Worm (Caenorhabditis elegans): ENCODE results near the gene F55B11.4.
"Not testable (repeated sequence)": the region's sequence is repeated elsewhere in the genome, so short reads cannot be mapped to it uniquely, and the experiment has no call there.

F55B11.4 gene

ce11 chrIV:14427395-14427794 lies 3.3 kb downstream of the F55B11.4 start, which contains the start of gene F55B11.5:
TSS of gene F55B11.5 (plus strand) at chrIV:14427695.
- TF ChIP-seq T22C8.4 (GFP tag; IDR thresholded peaks at IDR 0.05); klf-2 (GFP tag; conservative IDR thresholded peaks at IDR 0.05); ztf-29 (GFP tag; IDR thresholded peaks at IDR 0.05): not testable (repeated sequence)

- TF ChIP-seq flt-1 (GFP tag; IDR thresholded peaks at IDR 0.05) (no peak), T22C8.4 (GFP tag; IDR thresholded peaks at IDR 0.05) (no peak), ref-1 (GFP tag; conservative IDR thresholded peaks at IDR 0.05) (no peak), tab-1 (GFP tag; IDR thresholded peaks at IDR 0.05) (no peak), cog-1 (tag; optimal IDR thresholded peaks at IDR 0.05) (no peak), med-1 (GFP tag; optimal IDR thresholded peaks at IDR 0.05; ENCODE audit: insufficient read depth) (no peak), klf-2 (GFP tag; conservative IDR thresholded peaks at IDR 0.05) (no peak), ztf-29 (GFP tag; IDR thresholded peaks at IDR 0.05) (no peak), ztf-23 (GFP tag; IDR thresholded peaks at IDR 0.05) (no peak)
Observed at ce11 chrIV:14424396-14424795, 6.3 kb downstream of the F55B11.4 start, which contains the start of gene F55B11.3. TSS of gene F55B11.3 (plus strand) at chrIV:14424696.

ce11 chrIV:14423194-14423593 lies 7.5 kb downstream of the F55B11.4 start, which contains the start of gene F55B11.2:
TSS of gene F55B11.2 (minus strand) at chrIV:14423294.
- TF ChIP-seq flt-1 (GFP tag; IDR thresholded peaks at IDR 0.05), result no peak
- TF ChIP-seq ref-1 (GFP tag; conservative IDR thresholded peaks at IDR 0.05), result no peak
- TF ChIP-seq klf-2 (GFP tag; conservative IDR thresholded peaks at IDR 0.05), result no peak
- no peak for TF ChIP-seq cog-1 (tag; optimal IDR thresholded peaks at IDR 0.05)
- no peak for TF ChIP-seq ztf-29 (GFP tag; IDR thresholded peaks at IDR 0.05)
- no peak for TF ChIP-seq med-1 (GFP tag; optimal IDR thresholded peaks at IDR 0.05; ENCODE audit: insufficient read depth)
- no peak for TF ChIP-seq ztf-23 (GFP tag; IDR thresholded peaks at IDR 0.05)
- TF ChIP-seq tab-1 (GFP tag; IDR thresholded peaks at IDR 0.05), result no peak
- TF ChIP-seq T22C8.4 (GFP tag; IDR thresholded peaks at IDR 0.05), result no peak

ce11 chrIV:14421938-14422337 lies 8.8 kb downstream of the F55B11.4 start, which contains the start of gene F55B11.7:
TSS of gene F55B11.7 (minus strand) at chrIV:14422038.
- no peak for TF ChIP-seq klf-2 (GFP tag; conservative IDR thresholded peaks at IDR 0.05)
- TF ChIP-seq cog-1 (tag; optimal IDR thresholded peaks at IDR 0.05), result no peak
- TF ChIP-seq tab-1 (GFP tag; IDR thresholded peaks at IDR 0.05), result no peak
- TF ChIP-seq med-1 (GFP tag; optimal IDR thresholded peaks at IDR 0.05; ENCODE audit: insufficient read depth), result no peak
- TF ChIP-seq T22C8.4 (GFP tag; IDR thresholded peaks at IDR 0.05), result no peak
- TF ChIP-seq ztf-29 (GFP tag; IDR thresholded peaks at IDR 0.05), result no peak
- TF ChIP-seq ztf-23 (GFP tag; IDR thresholded peaks at IDR 0.05), result no peak
- TF ChIP-seq ref-1 (GFP tag; conservative IDR thresholded peaks at IDR 0.05), result no peak
- TF ChIP-seq flt-1 (GFP tag; IDR thresholded peaks at IDR 0.05), result no peak

- TF ChIP-seq klf-2 (GFP tag; conservative IDR thresholded peaks at IDR 0.05) (no peak), T22C8.4 (GFP tag; IDR thresholded peaks at IDR 0.05) (no peak), tab-1 (GFP tag; IDR thresholded peaks at IDR 0.05) (no peak), ztf-23 (GFP tag; IDR thresholded peaks at IDR 0.05) (no peak), ztf-29 (GFP tag; IDR thresholded peaks at IDR 0.05) (no peak), ref-1 (GFP tag; conservative IDR thresholded peaks at IDR 0.05) (no peak), cog-1 (tag; optimal IDR thresholded peaks at IDR 0.05) (no peak), flt-1 (GFP tag; IDR thresholded peaks at IDR 0.05) (no peak), med-1 (GFP tag; optimal IDR thresholded peaks at IDR 0.05; ENCODE audit: insufficient read depth) (no peak)
Observed at ce11 chrIV:14417128-14417527, 13.6 kb downstream of the F55B11.4 start, which contains the start of gene F55B11.6. TSS of gene F55B11.6 (minus strand) at chrIV:14417228.

- TF ChIP-seq flt-1 (GFP tag; IDR thresholded peaks at IDR 0.05), result no peak
- no peak for TF ChIP-seq ztf-29 (GFP tag; IDR thresholded peaks at IDR 0.05)
- TF ChIP-seq ztf-23 (GFP tag; IDR thresholded peaks at IDR 0.05), result no peak
- TF ChIP-seq cog-1 (tag; optimal IDR thresholded peaks at IDR 0.05), result no peak
- no peak for TF ChIP-seq T22C8.4 (GFP tag; IDR thresholded peaks at IDR 0.05)
- TF ChIP-seq med-1 (GFP tag; optimal IDR thresholded peaks at IDR 0.05; ENCODE audit: insufficient read depth), result no peak
- no peak for TF ChIP-seq ref-1 (GFP tag; conservative IDR thresholded peaks at IDR 0.05)
- no peak for TF ChIP-seq klf-2 (GFP tag; conservative IDR thresholded peaks at IDR 0.05)
- no peak for TF ChIP-seq tab-1 (GFP tag; IDR thresholded peaks at IDR 0.05)
Observed at ce11 chrIV:14414200-14414599, 16.5 kb downstream of the F55B11.4 start.

- no peak for TF ChIP-seq klf-2 (GFP tag; conservative IDR thresholded peaks at IDR 0.05)
- no peak for TF ChIP-seq ztf-23 (GFP tag; IDR thresholded peaks at IDR 0.05)
- TF ChIP-seq tab-1 (GFP tag; IDR thresholded peaks at IDR 0.05), result no peak
- TF ChIP-seq flt-1 (GFP tag; IDR thresholded peaks at IDR 0.05), result no peak
- no peak for TF ChIP-seq cog-1 (tag; optimal IDR thresholded peaks at IDR 0.05)
Observed at ce11 chrIV:14413386-14413785, 17.3 kb downstream of the F55B11.4 start.

ce11 chrIV:14412655-14413054 lies 18.1 kb downstream of the F55B11.4 start, which contains the start of gene xdh-1:
TSS of gene xdh-1 (minus strand) at chrIV:14412894.
- TF ChIP-seq klf-2 (GFP tag; conservative IDR thresholded peaks at IDR 0.05) (no peak), med-1 (GFP tag; optimal IDR thresholded peaks at IDR 0.05; ENCODE audit: insufficient read depth) (no peak), tab-1 (GFP tag; IDR thresholded peaks at IDR 0.05) (no peak)

ce11 chrIV:14408569-14408968 lies 22.2 kb downstream of the F55B11.4 start:
- TF ChIP-seq ztf-29 (GFP tag; IDR thresholded peaks at IDR 0.05) (no peak), cog-1 (tag; optimal IDR thresholded peaks at IDR 0.05) (no peak), ref-1 (GFP tag; conservative IDR thresholded peaks at IDR 0.05) (no peak), ztf-23 (GFP tag; IDR thresholded peaks at IDR 0.05) (no peak), flt-1 (GFP tag; IDR thresholded peaks at IDR 0.05) (no peak), klf-2 (GFP tag; conservative IDR thresholded peaks at IDR 0.05) (no peak), med-1 (GFP tag; optimal IDR thresholded peaks at IDR 0.05; ENCODE audit: insufficient read depth) (no peak), tab-1 (GFP tag; IDR thresholded peaks at IDR 0.05) (no peak), T22C8.4 (GFP tag; IDR thresholded peaks at IDR 0.05) (no peak)

ce11 chrIV:14395531-14395930 lies 35.2 kb downstream of the F55B11.4 start:
- TF ChIP-seq tab-1 (GFP tag; IDR thresholded peaks at IDR 0.05) (no peak), ztf-23 (GFP tag; IDR thresholded peaks at IDR 0.05) (no peak), klf-2 (GFP tag; conservative IDR thresholded peaks at IDR 0.05) (no peak), med-1 (GFP tag; optimal IDR thresholded peaks at IDR 0.05; ENCODE audit: insufficient read depth) (no peak), flt-1 (GFP tag; IDR thresholded peaks at IDR 0.05) (no peak), cog-1 (tag; optimal IDR thresholded peaks at IDR 0.05) (no peak), ref-1 (GFP tag; conservative IDR thresholded peaks at IDR 0.05) (no peak), T22C8.4 (GFP tag; IDR thresholded peaks at IDR 0.05) (no peak), ztf-29 (GFP tag; IDR thresholded peaks at IDR 0.05) (no peak)

Measured in whole organism, midembryonic.